Worm (Caenorhabditis elegans) whole organism, L2 larva: ENCODE data around the gene Y14H12B.1.

Source experiments
- C34F6.9 ChIP-seq: fragments of 150-350 bp; optimal IDR thresholded peaks from 2 replicates; lab custom pipeline; 2014; ENCODE audit warnings: missing biosample characterization, missing genetic modification characterization
- F13H6.1 ChIP-seq: sonication (generic microtip); optimal IDR thresholded peaks from 2 replicates; lab custom pipeline; 2016; ENCODE audit warnings: missing genetic modification characterization, missing compliant biosample characterization
- R02D3.7 ChIP-seq: fragments of 150-350 bp; optimal IDR thresholded peaks from 2 replicates; lab custom pipeline; 2014; ENCODE audit warnings: missing biosample characterization, missing genetic modification characterization
- Y55F3AM.14 ChIP-seq: fragments of 200-800 bp; sonication (Bioruptor generic); optimal IDR thresholded peaks from 2 replicates; lab custom pipeline; 2018; ENCODE audit warnings: mild to moderate bottlenecking, missing genetic modification characterization, missing compliant biosample characterization
- ZK546.5 ChIP-seq: sonication (generic microtip); optimal IDR thresholded peaks from 2 replicates; lab custom pipeline; 2017; ENCODE audit warnings: missing biosample characterization, missing genetic modification characterization
- alr-1 ChIP-seq: fragments of 150-350 bp; optimal IDR thresholded peaks from 2 replicates; lab custom pipeline; 2014; ENCODE audit warnings: missing biosample characterization, missing genetic modification characterization
- aly-2 ChIP-seq: fragments of 150-350 bp; optimal IDR thresholded peaks from 2 replicates; lab custom pipeline; 2014; ENCODE audit warnings: missing biosample characterization, missing genetic modification characterization
- ama-1 ChIP-seq: fragments of 150-350 bp; optimal IDR thresholded peaks from 2 replicates; lab custom pipeline; 2018; ENCODE audit warnings: inconsistent platforms
- crh-2 ChIP-seq: sonication (generic microtip); optimal IDR thresholded peaks from 2 replicates; lab custom pipeline; 2017; ENCODE audit warnings: missing biosample characterization, missing genetic modification characterization
- dmd-4 ChIP-seq: sonication (generic microtip); optimal IDR thresholded peaks from 2 replicates; lab custom pipeline; 2017; ENCODE audit warnings: missing biosample characterization, missing genetic modification characterization
- egl-27 ChIP-seq: sonication (generic microtip); optimal IDR thresholded peaks from 3 replicates; lab custom pipeline; 2017; ENCODE audit warnings: missing biosample characterization, missing genetic modification reagents, missing genetic modification characterization
- elt-1 ChIP-seq: fragments of 150-350 bp; optimal IDR thresholded peaks from 2 replicates; lab custom pipeline; 2014; ENCODE audit warnings: missing biosample characterization, missing genetic modification characterization
- elt-3 ChIP-seq: sonication (generic microtip); optimal IDR thresholded peaks from 2 replicates; lab custom pipeline; 2017; ENCODE audit warnings: missing biosample characterization, missing genetic modification characterization
- fos-1 ChIP-seq: fragments of 150-350 bp; optimal IDR thresholded peaks from 2 replicates; lab custom pipeline; 2014; ENCODE audit warnings: missing biosample characterization, missing genetic modification characterization
- gmeb-1 ChIP-seq: fragments of 150-350 bp; optimal IDR thresholded peaks from 2 replicates; lab custom pipeline; 2014; ENCODE audit warnings: missing biosample characterization, missing genetic modification characterization
- lin-13 ChIP-seq: fragments of 150-350 bp; optimal IDR thresholded peaks from 2 replicates; lab custom pipeline; 2014; ENCODE audit warnings: missing biosample characterization, missing genetic modification reagents, missing genetic modification characterization
- lin-39 ChIP-seq: fragments of 150-350 bp; optimal IDR thresholded peaks from 2 replicates; lab custom pipeline; 2014; ENCODE audit warnings: missing biosample characterization, missing genetic modification reagents, missing genetic modification characterization
- mab-5 ChIP-seq: fragments of 150-350 bp; optimal IDR thresholded peaks from 2 replicates; lab custom pipeline; 2014; ENCODE audit warnings: missing biosample characterization, missing genetic modification characterization
- mbf-1 ChIP-seq: sonication (generic microtip); optimal IDR thresholded peaks from 2 replicates; lab custom pipeline; 2017; ENCODE audit warnings: missing biosample characterization, missing genetic modification characterization
- mdl-1 ChIP-seq, 2 experiments: fragments of 150-350 bp in 1 of 2; sonication (generic microtip) in 1 of 2; optimal IDR thresholded peaks; 2 replicates each; lab custom pipeline; 2017; ENCODE audit warnings: missing biosample characterization in 2 of 2, missing genetic modification characterization in 2 of 2
- nhr-10 ChIP-seq: sonication (generic microtip); optimal IDR thresholded peaks from 2 replicates; lab custom pipeline; 2017; ENCODE audit warnings: missing biosample characterization, missing genetic modification characterization
- nhr-11 ChIP-seq: fragments of 150-350 bp; optimal IDR thresholded peaks from 2 replicates; lab custom pipeline; 2014; ENCODE audit warnings: missing biosample characterization, missing genetic modification characterization
- nhr-129 ChIP-seq: fragments of 150-350 bp; optimal IDR thresholded peaks from 2 replicates; lab custom pipeline; 2014; ENCODE audit warnings: missing biosample characterization, missing genetic modification characterization
- nhr-23 ChIP-seq: fragments of 150-350 bp; optimal IDR thresholded peaks from 2 replicates; lab custom pipeline; 2014; ENCODE audit warnings: missing biosample characterization, missing genetic modification reagents, missing genetic modification characterization
- nhr-237 ChIP-seq: fragments of 150-350 bp; optimal IDR thresholded peaks from 2 replicates; lab custom pipeline; 2014; ENCODE audit warnings: missing biosample characterization, missing genetic modification characterization
- nhr-25 ChIP-seq: fragments of 150-350 bp; sonication (generic microtip); optimal IDR thresholded peaks from 3 replicates; lab custom pipeline; 2014; ENCODE audit warnings: missing biosample characterization, missing genetic modification characterization
- peb-1 ChIP-seq: fragments of 150-350 bp; optimal IDR thresholded peaks from 2 replicates; lab custom pipeline; 2014; ENCODE audit warnings: missing biosample characterization, missing genetic modification characterization
- sem-4 ChIP-seq: fragments of 150-350 bp; optimal IDR thresholded peaks from 2 replicates; lab custom pipeline; 2014; ENCODE audit warnings: missing biosample characterization, missing genetic modification reagents, missing genetic modification characterization
- skn-1 ChIP-seq: sonication (generic microtip); optimal IDR thresholded peaks from 2 replicates; lab custom pipeline; 2017; ENCODE audit warnings: missing biosample characterization, missing genetic modification characterization
- sma-3 ChIP-seq: sonication (generic microtip); optimal IDR thresholded peaks from 2 replicates; lab custom pipeline; 2016; ENCODE audit warnings: missing genetic modification reagents, missing genetic modification characterization, missing compliant biosample characterization
- sma-9 ChIP-seq, 2 experiments: fragments of 150-350 bp in 1 of 2; sonication (generic microtip) in 1 of 2; optimal IDR thresholded peaks; 2 replicates each; lab custom pipeline; 2014 to 2016; ENCODE audit warnings: missing genetic modification characterization in 2 of 2, mild to moderate bottlenecking in 1 of 2, missing biosample characterization in 1 of 2, missing compliant biosample characterization in 1 of 2, missing genetic modification reagents in 1 of 2, moderate library complexity in 1 of 2
- snpc-4 ChIP-seq: fragments of 150-350 bp; optimal IDR thresholded peaks from 2 replicates; lab custom pipeline; 2014; ENCODE audit warnings: missing biosample characterization, missing genetic modification characterization
- unc-39 ChIP-seq: fragments of 150-350 bp; optimal IDR thresholded peaks from 2 replicates; lab custom pipeline; 2014; ENCODE audit warnings: missing biosample characterization, missing genetic modification characterization
- unc-55 ChIP-seq: fragments of 150-350 bp; sonication (generic microtip); optimal IDR thresholded peaks from 3 replicates; lab custom pipeline; 2014; ENCODE audit warnings: missing biosample characterization, missing genetic modification reagents, missing genetic modification characterization
- unc-62 ChIP-seq: fragments of 150-350 bp; optimal IDR thresholded peaks from 2 replicates; lab custom pipeline; 2014; ENCODE audit warnings: missing biosample characterization, missing genetic modification reagents, missing genetic modification characterization
- zag-1 ChIP-seq: fragments of 150-350 bp; optimal IDR thresholded peaks from 2 replicates; lab custom pipeline; 2014; ENCODE audit warnings: missing biosample characterization, missing genetic modification characterization
- ztf-1 ChIP-seq: fragments of 200-800 bp; sonication (Bioruptor generic); conservative IDR thresholded peaks from 2 replicates; pipeline ENCODE4 v1.3.6; 2022; ENCODE audit warnings: missing genetic modification characterization, missing compliant biosample characterization

The Y14H12B.1 gene

DNA sequence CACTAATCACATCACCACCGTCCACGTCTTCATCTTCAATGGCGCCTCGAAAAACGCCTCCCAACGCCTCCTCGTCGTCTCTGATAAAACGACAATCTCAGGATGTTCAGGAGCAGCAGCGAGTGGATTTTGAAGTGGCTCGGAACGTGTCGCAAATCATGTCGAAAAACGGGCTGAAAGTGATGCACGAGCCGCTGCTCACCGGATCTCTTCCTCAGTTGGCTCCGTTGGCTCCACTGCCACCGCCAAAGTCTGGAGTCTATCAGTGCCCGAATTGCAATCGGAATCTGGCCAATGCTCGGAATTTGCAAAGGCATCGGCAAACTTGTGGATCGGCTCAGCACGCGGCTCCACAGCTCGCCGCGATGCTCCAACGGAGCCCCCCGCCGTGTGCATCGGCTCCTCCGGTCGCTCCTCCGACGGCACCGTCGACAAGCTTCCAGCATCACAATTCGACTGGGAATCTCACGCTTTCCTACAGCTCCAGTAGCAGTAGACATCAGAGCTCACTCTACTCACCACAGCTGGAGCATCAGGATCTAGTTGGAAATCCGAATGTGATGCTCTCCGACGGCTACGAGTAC, 30.1 kb downstream of the Y14H12B.1 start:
- no peak for TF ChIP-seq ZK546.5
- TF ChIP-seq fos-1 (tag; lab: Kevin White, UChicago) = no peak
- no peak for TF ChIP-seq Y55F3AM.14
- TF ChIP-seq nhr-10 (tag; lab: Kevin White, UChicago) = no peak
- TF ChIP-seq C34F6.9 (tag; lab: Kevin White, UChicago) = no peak
- TF ChIP-seq nhr-237 (tag; lab: Kevin White, UChicago) = no peak
- TF ChIP-seq mbf-1 (tag; lab: Kevin White, UChicago) = no peak
- TF ChIP-seq crh-2 (tag; lab: Kevin White, UChicago) = no peak
- TF ChIP-seq sma-9 (GFP tag; optimal IDR thresholded peaks at IDR 0.05; lab: Kevin White, UChicago) = no peak
- TF ChIP-seq sma-9 (tag; optimal IDR thresholded peaks at IDR 0.05; lab: Kevin White, UChicago) = no peak
- TF ChIP-seq unc-55 (GFP tag; lab: Kevin White, UChicago) = no peak
- no peak for TF ChIP-seq unc-39 (tag; lab: Kevin White, UChicago)
- TF ChIP-seq peb-1 = no peak
- no peak for TF ChIP-seq R02D3.7
- no peak for TF ChIP-seq nhr-25 (tag; lab: Kevin White, UChicago)
- no peak for TF ChIP-seq zag-1 (tag; lab: Kevin White, UChicago)
- TF ChIP-seq, all 48 proteins: peak for 0

DNA sequence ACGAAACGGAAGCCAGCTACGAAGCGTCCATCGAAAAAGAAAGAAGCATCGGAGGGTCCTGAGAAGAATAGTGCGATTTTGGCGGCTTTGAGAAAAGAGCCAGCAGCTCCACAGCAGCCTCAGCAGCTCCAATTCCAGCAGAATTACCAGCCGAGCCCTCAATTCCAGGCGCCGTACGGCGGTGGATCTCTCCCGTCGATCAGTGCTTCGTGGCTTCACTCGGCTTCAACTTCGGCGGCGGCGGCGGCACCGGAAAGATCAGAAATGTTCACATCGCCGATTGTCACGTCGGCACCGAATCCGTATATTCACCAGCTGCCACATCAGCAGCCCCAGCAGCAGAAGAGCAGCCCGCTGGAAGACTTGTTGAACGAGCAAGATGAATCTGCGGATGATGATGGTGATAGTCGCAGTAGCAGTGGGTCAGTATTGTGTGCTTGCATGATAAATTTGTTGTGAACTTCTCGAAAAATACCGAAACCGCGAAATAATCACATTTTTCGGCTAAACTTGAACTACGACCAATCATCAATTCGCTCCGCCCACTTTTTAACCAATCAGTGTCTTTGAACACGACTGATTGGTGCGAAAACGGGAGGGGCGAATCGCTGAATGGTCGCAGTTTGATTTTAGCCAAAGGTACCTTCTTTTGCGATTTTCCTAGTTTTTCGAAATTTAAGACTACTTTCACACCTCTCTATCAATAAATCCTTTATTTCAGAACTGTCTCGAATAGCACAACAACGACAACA, 31.6 kb downstream of the Y14H12B.1 start:
- TF ChIP-seq unc-62 (GFP tag; lab: Kevin White, UChicago) (no peak), elt-3 (no peak), mab-5 (tag; lab: Kevin White, UChicago) (no peak), ztf-1 (GFP tag; lab: Robert Waterston, UW) (no peak), ZK546.5 (no peak)

DNA sequence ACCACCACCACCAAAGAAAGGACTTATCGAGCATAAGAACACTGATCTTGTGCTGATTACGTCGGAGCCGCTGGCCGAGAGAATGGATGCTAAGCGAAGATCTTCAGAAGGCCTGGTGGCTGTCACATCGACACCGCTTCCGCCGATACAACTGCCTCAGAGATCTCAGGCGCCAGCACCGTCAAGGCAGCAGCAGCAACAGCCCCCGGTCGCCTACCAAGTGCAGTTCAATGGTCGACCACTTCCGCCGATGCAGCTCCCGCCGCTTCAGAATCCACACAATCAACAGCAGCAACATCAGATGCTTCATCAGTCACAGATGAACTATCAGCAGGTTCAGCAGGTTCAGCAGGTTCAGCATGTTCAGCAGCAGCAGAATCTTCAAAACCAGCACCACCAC, 32.8 kb downstream of the Y14H12B.1 start:
- TF ChIP-seq unc-55 (GFP tag; lab: Kevin White, UChicago) = no peak
- TF ChIP-seq mdl-1 (tag; optimal IDR thresholded peaks at IDR 0.05; lab: Kevin White, UChicago) = no peak
- TF ChIP-seq dmd-4 (tag; lab: Kevin White, UChicago) = no peak
- TF ChIP-seq elt-1 (tag; lab: Kevin White, UChicago) = no peak

DNA sequence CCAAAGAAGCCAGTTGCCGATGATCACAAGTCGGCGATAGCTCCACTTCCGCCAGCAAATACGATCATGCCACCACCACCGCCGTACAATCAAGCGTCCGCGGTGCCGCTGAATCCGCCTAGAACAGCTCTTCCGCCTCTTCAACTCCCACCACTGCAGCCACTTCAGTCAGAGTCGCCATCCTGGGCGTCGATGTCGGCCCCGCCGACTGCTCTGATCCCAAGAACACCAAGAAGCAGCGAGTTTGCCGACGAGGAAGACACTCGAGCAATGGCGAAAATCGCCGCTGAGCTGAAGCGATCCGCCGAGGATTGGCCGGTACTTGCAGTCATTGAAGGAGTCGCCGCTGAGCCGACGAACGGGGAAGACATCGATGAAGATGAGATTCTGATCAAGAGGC, 33.8 kb downstream of the Y14H12B.1 start:
- no peak for TF ChIP-seq nhr-10 (tag; lab: Kevin White, UChicago)
- TF ChIP-seq F13H6.1 = no peak
- TF ChIP-seq sma-3 (GFP tag; lab: Kevin White, UChicago) = no peak
- no peak for TF ChIP-seq peb-1
- TF ChIP-seq lin-13 (GFP tag; lab: Kevin White, UChicago) = no peak
- no peak for TF ChIP-seq zag-1 (tag; lab: Kevin White, UChicago)
- no peak for TF ChIP-seq dmd-4 (tag; lab: Kevin White, UChicago)
- TF ChIP-seq elt-3 = no peak
- no peak for TF ChIP-seq snpc-4 (tag; lab: Kevin White, UChicago)
- no peak for TF ChIP-seq alr-1
- no peak for TF ChIP-seq unc-62 (GFP tag; lab: Kevin White, UChicago)
- TF ChIP-seq mbf-1 (tag; lab: Kevin White, UChicago) = no peak
- TF ChIP-seq crh-2 (tag; lab: Kevin White, UChicago) = no peak
- no peak for TF ChIP-seq aly-2 (tag; lab: Kevin White, UChicago)
- no peak for TF ChIP-seq ZK546.5
- no peak for TF ChIP-seq egl-27 (tag; lab: Kevin White, UChicago)
- no peak for TF ChIP-seq sma-9 (GFP tag; optimal IDR thresholded peaks at IDR 0.05; lab: Kevin White, UChicago)
- no peak for TF ChIP-seq sma-9 (tag; optimal IDR thresholded peaks at IDR 0.05; lab: Kevin White, UChicago)
- no peak for TF ChIP-seq C34F6.9 (tag; lab: Kevin White, UChicago)
- TF ChIP-seq nhr-11 (tag; lab: Kevin White, UChicago) = no peak
- no peak for TF ChIP-seq elt-1 (tag; lab: Kevin White, UChicago)

DNA sequence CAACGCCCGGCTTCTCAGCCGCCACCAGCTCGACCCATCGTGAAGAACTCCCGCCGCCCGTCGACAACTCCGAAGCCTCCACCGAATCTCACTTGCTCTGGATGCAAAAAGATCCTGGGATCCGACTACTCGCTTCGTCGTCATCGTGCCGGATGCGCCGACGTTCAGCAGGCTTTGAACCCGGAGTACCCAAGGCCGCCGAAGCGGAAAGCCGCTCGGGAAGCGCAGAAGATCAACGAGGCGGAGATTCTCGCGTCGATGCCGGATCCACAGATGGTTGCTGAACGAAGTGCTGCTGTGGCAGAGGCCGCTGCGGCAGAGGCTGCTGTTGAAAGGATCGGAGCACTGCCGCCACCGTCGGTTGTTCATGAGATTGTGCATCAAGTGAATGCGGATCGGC, 34.6 kb downstream of the Y14H12B.1 start:
- no peak for TF ChIP-seq R02D3.7
- no peak for TF ChIP-seq alr-1
- TF ChIP-seq mdl-1 (tag; optimal IDR thresholded peaks at IDR 0.05; lab: Kevin White, UChicago) = no peak
- TF ChIP-seq Y55F3AM.14 = no peak
- TF ChIP-seq mbf-1 (tag; lab: Kevin White, UChicago) = no peak
- no peak for TF ChIP-seq C34F6.9 (tag; lab: Kevin White, UChicago)
- TF ChIP-seq gmeb-1 (tag; lab: Kevin White, UChicago) = no peak
- TF ChIP-seq nhr-237 (tag; lab: Kevin White, UChicago) = no peak
- no peak for TF ChIP-seq ztf-1 (GFP tag; lab: Robert Waterston, UW)
- no peak for TF ChIP-seq ama-1 (lab: Kevin White, UChicago)
- TF ChIP-seq lin-39 = no peak
- no peak for TF ChIP-seq sem-4
- no peak for TF ChIP-seq nhr-23
- TF ChIP-seq elt-1 (tag; lab: Kevin White, UChicago) = no peak
- no peak for TF ChIP-seq unc-39 (tag; lab: Kevin White, UChicago)
- TF ChIP-seq fos-1 (tag; lab: Kevin White, UChicago) = no peak
- TF ChIP-seq nhr-129 = no peak
- no peak for TF ChIP-seq skn-1
- TF ChIP-seq snpc-4 (tag; lab: Kevin White, UChicago) = no peak
- no peak for TF ChIP-seq dmd-4 (tag; lab: Kevin White, UChicago)
